Fruit fly (Drosophila melanogaster) whole organism, embryonic: ENCODE data around the gene CG10602.

Experiments
- ATbp ChIP-seq: fragments of 200-800 bp; sonication (Bioruptor generic); optimal IDR thresholded peaks from 2 replicates; lab custom pipeline; 2017; ENCODE audit warnings: missing biosample characterization, mild to moderate bottlenecking, missing genetic modification characterization, missing genetic modification reagents
- CG10321 ChIP-seq: fragments of 200-800 bp; sonication (Bioruptor generic); IDR thresholded peaks from 2 replicates; pipeline ENCODE4 v1.3.6; 2022; ENCODE audit warnings: missing biosample characterization, missing genetic modification characterization
- CG11723 ChIP-seq: fragments of 200-800 bp; sonication (Bioruptor generic); optimal IDR thresholded peaks from 2 replicates; lab custom pipeline; 2017; ENCODE audit warnings: missing biosample characterization, mild to moderate bottlenecking, missing genetic modification characterization
- CG12299 ChIP-seq: fragments of 200-800 bp; sonication (Bioruptor generic); optimal IDR thresholded peaks from 2 replicates; lab custom pipeline; 2018; ENCODE audit warnings: missing biosample characterization, mild to moderate bottlenecking, missing genetic modification characterization
- CG12659 ChIP-seq: fragments of 200-800 bp; sonication (Bioruptor generic); optimal IDR thresholded peaks from 3 replicates; lab custom pipeline; 2017; ENCODE audit warnings: mild to moderate bottlenecking, missing biosample characterization, missing genetic modification reagents, missing genetic modification characterization
- CG14667 ChIP-seq: fragments of 200-800 bp; sonication (Bioruptor generic); IDR thresholded peaks from 2 replicates; pipeline ENCODE4 v1.3.6; 2022; ENCODE audit warnings: missing biosample characterization, missing genetic modification characterization
- CG14860 ChIP-seq: fragments of 200-800 bp; sonication (Bioruptor generic); IDR thresholded peaks from 3 replicates; pipeline ENCODE4 v1.3.6; 2022; ENCODE audit warnings: missing biosample characterization, missing genetic modification characterization; ENCODE audit not compliant: partially characterized antibody
- CG14965 ChIP-seq: fragments of 200-800 bp; sonication (Bioruptor generic); optimal IDR thresholded peaks from 2 replicates; lab custom pipeline; 2016; ENCODE audit warnings: missing biosample characterization, missing genetic modification characterization, borderline replicate concordance
- CG15269 ChIP-seq: fragments of 200-800 bp; sonication (Bioruptor generic); optimal IDR thresholded peaks from 2 replicates; lab custom pipeline; 2018; ENCODE audit warnings: missing biosample characterization, mild to moderate bottlenecking, missing genetic modification characterization, moderate library complexity
- CG15479 ChIP-seq: fragments of 200-800 bp; sonication (Bioruptor generic); optimal IDR thresholded peaks from 3 replicates; lab custom pipeline; 2019; ENCODE audit warnings: missing biosample characterization, mild to moderate bottlenecking, missing genetic modification characterization, moderate library complexity
- CG17385 ChIP-seq: fragments of 200-800 bp; sonication (Bioruptor generic); optimal IDR thresholded peaks from 3 replicates; lab custom pipeline; 2018; ENCODE audit warnings: missing biosample characterization, mild to moderate bottlenecking, missing genetic modification characterization
- CG1832 ChIP-seq: fragments of 200-800 bp; sonication (Bioruptor generic); optimal IDR thresholded peaks from 2 replicates; lab custom pipeline; 2017; ENCODE audit warnings: missing biosample characterization, mild to moderate bottlenecking, missing genetic modification characterization, inconsistent platforms
- CG2120 ChIP-seq: fragments of 200-800 bp; sonication (Bioruptor generic); optimal IDR thresholded peaks from 3 replicates; lab custom pipeline; 2016; ENCODE audit warnings: missing biosample characterization, missing genetic modification characterization
- CG32532 ChIP-seq: fragments of 200-800 bp; sonication (Bioruptor generic); IDR thresholded peaks from 2 replicates; pipeline ENCODE4 v1.3.6; 2022; ENCODE audit warnings: missing biosample characterization, missing genetic modification characterization
- CG34422 ChIP-seq: fragments of 200-800 bp; sonication (Bioruptor generic); IDR thresholded peaks from 3 replicates; pipeline ENCODE4 v1.3.6; 2022; ENCODE audit warnings: missing biosample characterization, missing genetic modification characterization
- CG3838 ChIP-seq: fragments of 200-800 bp; sonication (Bioruptor generic); optimal IDR thresholded peaks from 3 replicates; lab custom pipeline; 2016; ENCODE audit warnings: missing biosample characterization, missing genetic modification characterization
- CG6272 ChIP-seq: fragments of 200-800 bp; sonication (Bioruptor generic); IDR thresholded peaks from 2 replicates; pipeline ENCODE4 v1.3.6; 2022; ENCODE audit warnings: missing biosample characterization, missing genetic modification characterization
- CG7556 ChIP-seq: fragments of 200-800 bp; sonication (Bioruptor generic); optimal IDR thresholded peaks from 2 replicates; lab custom pipeline; 2017; ENCODE audit warnings: missing biosample characterization, mild to moderate bottlenecking, missing genetic modification characterization
- CG7963 ChIP-seq: fragments of 200-800 bp; sonication (Bioruptor generic); IDR thresholded peaks from 3 replicates; pipeline ENCODE4 v1.3.6; 2022; ENCODE audit warnings: missing biosample characterization, missing genetic modification characterization; ENCODE audit not compliant: partially characterized antibody
- CG8281 ChIP-seq: fragments of 200-800 bp; sonication (Bioruptor generic); optimal IDR thresholded peaks from 2 replicates; lab custom pipeline; 2018; ENCODE audit warnings: missing biosample characterization, mild to moderate bottlenecking, missing genetic modification characterization, moderate library complexity
- D ChIP-seq, 2 experiments: fragments of 200-800 bp in 1 of 2; fragments of >200 bp in 1 of 2; sonication (Bioruptor generic) in 1 of 2; optimal IDR thresholded peaks; 2 replicates in 1 of 2; 3 replicates in 1 of 2; lab custom pipeline; 2017; ENCODE audit warnings: mild to moderate bottlenecking in 1 of 2, missing biosample characterization in 1 of 2, missing genetic modification characterization in 1 of 2, missing genetic modification reagents in 1 of 2
- Deaf1 ChIP-seq: fragments of 200-800 bp; optimal IDR thresholded peaks from 3 replicates; lab custom pipeline; 2019; ENCODE audit warnings: missing biosample characterization, mild to moderate bottlenecking, missing genetic modification characterization, moderate library complexity
- HmgD ChIP-seq: fragments of 200-800 bp; sonication (Bioruptor generic); optimal IDR thresholded peaks from 3 replicates; lab custom pipeline; 2016; ENCODE audit warnings: missing biosample characterization, missing genetic modification characterization
- Jarid2 ChIP-seq: fragments of 200-800 bp; sonication (Bioruptor generic); optimal IDR thresholded peaks from 3 replicates; lab custom pipeline; 2017; ENCODE audit warnings: mild to moderate bottlenecking, missing biosample characterization, missing genetic modification reagents, missing genetic modification characterization
- Lhr ChIP-seq: fragments of 200-800 bp; sonication (Bioruptor generic); optimal IDR thresholded peaks from 3 replicates; lab custom pipeline; 2017; ENCODE audit warnings: mild to moderate bottlenecking, missing biosample characterization, missing genetic modification reagents, missing genetic modification characterization
- Lim3 ChIP-seq: fragments of 200-800 bp; sonication (Bioruptor generic); IDR thresholded peaks from 2 replicates; pipeline ENCODE4 v1.3.6; 2022; ENCODE audit warnings: missing biosample characterization, missing genetic modification characterization
- Med ChIP-seq: fragments of 200-800 bp; sonication (Bioruptor generic); peaks from one replicate; lab custom pipeline; 2016; ENCODE audit warnings: missing biosample characterization, missing genetic modification characterization, mild to moderate bottlenecking, inconsistent platforms, moderate library complexity
- Nf-YB ChIP-seq: fragments of 200-800 bp; sonication (Bioruptor generic); optimal IDR thresholded peaks from 3 replicates; lab custom pipeline; 2019; ENCODE audit warnings: missing biosample characterization, mild to moderate bottlenecking, missing genetic modification characterization, moderate library complexity
- Nf-YC ChIP-seq: fragments of 200-800 bp; optimal IDR thresholded peaks from 3 replicates; lab custom pipeline; 2019; ENCODE audit warnings: missing biosample characterization, mild to moderate bottlenecking, missing genetic modification characterization, moderate library complexity
- cad ChIP-seq: fragments of >200 bp; optimal IDR thresholded peaks from 2 replicates; lab custom pipeline; 2017; ENCODE audit warnings: missing biosample characterization, missing genetic modification characterization
- cg ChIP-seq: fragments of 200-800 bp; sonication (Bioruptor generic); optimal IDR thresholded peaks from 3 replicates; lab custom pipeline; 2019; ENCODE audit warnings: missing biosample characterization, mild to moderate bottlenecking, missing genetic modification characterization, moderate library complexity
- chinmo ChIP-seq: fragments of 200-800 bp; sonication (Bioruptor generic); IDR thresholded peaks from 4 replicates; pipeline ENCODE4 v1.3.6; 2022; ENCODE audit warnings: missing biosample characterization, missing genetic modification characterization; ENCODE audit not compliant: partially characterized antibody
- crol ChIP-seq: fragments of 200-800 bp; sonication (Bioruptor generic); IDR thresholded peaks from 2 replicates; pipeline ENCODE4 v1.3.6; 2022; ENCODE audit warnings: missing biosample characterization, missing genetic modification characterization
- crp ChIP-seq, 2 experiments: fragments of 200-800 bp; sonication (Bioruptor generic); optimal IDR thresholded peaks; 2 replicates in 1 of 2; 3 replicates in 1 of 2; lab custom pipeline; 2017; ENCODE audit warnings: missing biosample characterization in 2 of 2, missing genetic modification characterization in 2 of 2, mild to moderate bottlenecking in 1 of 2, moderate library complexity in 1 of 2
- dati ChIP-seq: fragments of 200-800 bp; sonication (Bioruptor generic); IDR thresholded peaks from 2 replicates; pipeline ENCODE4 v1.3.6; 2022; ENCODE audit warnings: missing biosample characterization, missing genetic modification characterization
- gcm2 ChIP-seq: fragments of 200-800 bp; sonication (Bioruptor generic); optimal IDR thresholded peaks from 2 replicates; lab custom pipeline; 2016; ENCODE audit warnings: missing biosample characterization, missing genetic modification characterization
- nerfin-1 ChIP-seq: fragments of 200-800 bp; sonication (Bioruptor generic); optimal IDR thresholded peaks from 3 replicates; lab custom pipeline; 2019; ENCODE audit warnings: missing biosample characterization, mild to moderate bottlenecking, missing genetic modification characterization, moderate library complexity
- onecut ChIP-seq: fragments of 200-800 bp; sonication (Bioruptor generic); IDR thresholded peaks from 2 replicates; pipeline ENCODE4 v1.3.6; 2022; ENCODE audit warnings: missing biosample characterization, missing genetic modification characterization
- pan ChIP-seq, 4 experiments: fragments of >200 bp in 3 of 4; fragments of 200-800 bp in 1 of 4; sonication (Bioruptor generic) in 1 of 4; optimal IDR thresholded peaks in 3 of 4; IDR thresholded peaks in 1 of 4; 2 replicates each; pipeline versions ENCODE4 v1.3.6 to Lab custom; 2017 to 2022; ENCODE audit warnings: missing biosample characterization in 2 of 4, missing genetic modification characterization in 2 of 4, mixed read lengths in 1 of 4
- pnt ChIP-seq: fragments of 200-800 bp; sonication (Bioruptor generic); optimal IDR thresholded peaks from 3 replicates; lab custom pipeline; 2016; ENCODE audit warnings: missing biosample characterization, missing genetic modification characterization
- pros ChIP-seq: fragments of 200-800 bp; sonication (Bioruptor generic); optimal IDR thresholded peaks from 3 replicates; lab custom pipeline; 2019; ENCODE audit warnings: missing biosample characterization, mild to moderate bottlenecking, missing genetic modification characterization, moderate library complexity
- seq ChIP-seq: fragments of 200-800 bp; sonication (Bioruptor generic); IDR thresholded peaks from 2 replicates; pipeline ENCODE4 v1.3.6; 2022; ENCODE audit warnings: missing biosample characterization, missing genetic modification characterization
- sna ChIP-seq: fragments of 200-800 bp; sonication (Bioruptor generic); IDR thresholded peaks from 2 replicates; pipeline ENCODE4 v1.3.6; 2022; ENCODE audit warnings: missing biosample characterization, missing genetic modification characterization; ENCODE audit not compliant: partially characterized antibody
- tup ChIP-seq: fragments of 200-800 bp; sonication (Bioruptor generic); optimal IDR thresholded peaks from 2 replicates; lab custom pipeline; 2016; ENCODE audit warnings: missing biosample characterization, mild to moderate bottlenecking, missing genetic modification characterization, moderate library complexity
- vfl ChIP-seq: fragments of 200-800 bp; sonication (Bioruptor generic); optimal IDR thresholded peaks from 2 replicates; lab custom pipeline; 2016; ENCODE audit warnings: missing biosample characterization, missing genetic modification characterization

CG10602 gene

dm6 chr2L:18884783-18885182 is 25.7 kb upstream of the CG10602 start:
- TF ChIP-seq CG8281, result peak; percentile 89
- no peak for TF ChIP-seq sna (GFP tag; lab: Robert Waterston, UW)
- TF ChIP-seq tup (GFP tag; lab: Kevin White, UChicago), result peak; percentile 58
- peak; percentile 60 for TF ChIP-seq onecut (GFP tag; lab: Robert Waterston, UW)

- TF ChIP-seq ATbp (no peak), Jarid2 (peak; percentile 39), Nf-YC (tag; lab: Kevin White, UChicago) (peak; percentile 84), seq (GFP tag; lab: Robert Waterston, UW) (peak; percentile 78), CG15479 (GFP tag; lab: Kevin White, UChicago) (no peak), Deaf1 (peak; percentile 4), CG32532 (GFP tag; lab: Robert Waterston, UW) (no peak), Nf-YB (GFP tag; lab: Kevin White, UChicago) (peak; percentile 65), chinmo (GFP tag; lab: Robert Waterston, UW) (peak; percentile 41; the same call in 1 of the 4 replicates), CG6272 (GFP tag; lab: Robert Waterston, UW) (0 out of 2 replicates have a peak, but pooled peaks have one; percentile 8), CG10321 (GFP tag; lab: Robert Waterston, UW) (peak; percentile 60), crol (GFP tag; lab: Robert Waterston, UW) (peak; percentile 45; the same call in 1 of the 2 replicates), pros (GFP tag; lab: Kevin White, UChicago) (peak; percentile 27), CG34422 (GFP tag; lab: Robert Waterston, UW) (0 out of 3 replicates have a peak, but pooled peaks have one; percentile 14), CG1832 (GFP tag; lab: Kevin White, UChicago) (peak; percentile 47), CG14965 (no peak), cg (GFP tag; lab: Kevin White, UChicago) (peak; percentile 71), Med (GFP tag; lab: Kevin White, UChicago) (peak; percentile 44), crp (GFP tag; optimal IDR thresholded peaks at IDR 0.05; lab: Kevin White, UChicago) (peak in 1 of 2 experiments; percentile 68)
Measured at dm6 chr2L:18882734-18883133, 23.7 kb upstream of the CG10602 start.

dm6 chr2L:18881014-18881660 is 22.1 kb upstream of the CG10602 start, which contains the start of gene tup:
tup (minus strand) TSS chr2L:18881261.
- TF ChIP-seq CG3838 (GFP tag; lab: Kevin White, UChicago) (no peak), CG15269 (tag; lab: Kevin White, UChicago) (no peak), CG11723 (GFP tag; lab: Kevin White, UChicago) (peak; percentile 1), vfl (GFP tag; lab: Kevin White, UChicago) (no peak), CG14667 (GFP tag; lab: Robert Waterston, UW) (no peak), CG34422 (GFP tag; lab: Robert Waterston, UW) (no peak), HmgD (GFP tag; lab: Kevin White, UChicago) (peak; percentile 65), CG17385 (GFP tag; lab: Kevin White, UChicago) (no peak), nerfin-1 (tag; lab: Kevin White, UChicago) (peak; percentile 10), Jarid2 (peak; percentile 91), CG2120 (GFP tag; lab: Kevin White, UChicago) (no peak), CG14860 (GFP tag; lab: Robert Waterston, UW) (no peak), gcm2 (GFP tag; lab: Kevin White, UChicago) (peak; percentile 25), pan (optimal IDR thresholded peaks at IDR 0.05; lab: Kevin White, UChicago) (no peak), pan (GFP tag; optimal IDR thresholded peaks at IDR 0.05 in 1 of 2, IDR thresholded peaks at IDR 0.05 in 1 of 2) (no peak), CG7963 (GFP tag; lab: Robert Waterston, UW) (no peak), Lhr (GFP tag; lab: Kevin White, UChicago) (no peak), D (optimal IDR thresholded peaks at IDR 0.05; lab: Kevin White, UChicago) (no peak), D (GFP tag; optimal IDR thresholded peaks at IDR 0.05; lab: Kevin White, UChicago) (no peak), pnt (GFP tag; lab: Kevin White, UChicago) (no peak), cad (GFP tag; lab: Kevin White, UChicago) (no peak), CG12299 (no peak), CG7556 (GFP tag; lab: Kevin White, UChicago) (no peak), Lim3 (GFP tag; lab: Robert Waterston, UW) (no peak), CG12659 (no peak), dati (GFP tag; lab: Robert Waterston, UW) (no peak)
